Worm (Caenorhabditis elegans): ENCODE results near the gene efl-3.

efl-3 gene

ce11 chrII:8385561-8385960, 26.9 kb upstream of the efl-3 start:
- TF ChIP-seq crh-2 (tag; optimal IDR thresholded peaks at IDR 0.05) (no peak), unc-39 (tag; optimal IDR thresholded peaks at IDR 0.05) (no peak)

- no peak for TF ChIP-seq nhr-23 (tag; optimal IDR thresholded peaks at IDR 0.05)
- peak; percentile 13 for TF ChIP-seq sma-9 (GFP tag; optimal IDR thresholded peaks at IDR 0.05)
- no peak for TF ChIP-seq sma-9 (tag; optimal IDR thresholded peaks at IDR 0.05)
- peak; percentile 78 for TF ChIP-seq fos-1 (tag; optimal IDR thresholded peaks at IDR 0.05)
Observed at ce11 chrII:8386897-8387296, 25.6 kb upstream of the efl-3 start.

ce11 chrII:8388001-8388513, 24.4 kb upstream of the efl-3 start, which contains the start of gene drd-1:
TSS of gene drd-1 (plus strand) at chrII:8388051.
- TF ChIP-seq nhr-23 (tag; optimal IDR thresholded peaks at IDR 0.05) (no peak), nhr-6 (tag; optimal IDR thresholded peaks at IDR 0.05) (no peak), alr-1 (tag; optimal IDR thresholded peaks at IDR 0.05) (no peak), nhr-12 (tag; optimal IDR thresholded peaks at IDR 0.05) (no peak), unc-62 (GFP tag; optimal IDR thresholded peaks at IDR 0.05) (no peak), ztf-4 (tag; optimal IDR thresholded peaks at IDR 0.05) (no peak), lin-11 (tag; optimal IDR thresholded peaks at IDR 0.05) (no peak), skn-1 (tag; optimal IDR thresholded peaks at IDR 0.05) (peak; percentile 22), aly-2 (tag; optimal IDR thresholded peaks at IDR 0.05) (no peak), nhr-237 (tag; optimal IDR thresholded peaks at IDR 0.05) (no peak), crh-2 (tag; optimal IDR thresholded peaks at IDR 0.05) (peak; percentile 23), gmeb-1 (tag; optimal IDR thresholded peaks at IDR 0.05) (no peak), sma-9 (GFP tag; optimal IDR thresholded peaks at IDR 0.05) (peak; percentile 69), sma-9 (tag; optimal IDR thresholded peaks at IDR 0.05) (no peak), lin-39 (tag; optimal IDR thresholded peaks at IDR 0.05) (no peak), ZK546.5 (tag; optimal IDR thresholded peaks at IDR 0.05) (no peak), nhr-21 (tag; optimal IDR thresholded peaks at IDR 0.05) (no peak), nhr-77 (tag; optimal IDR thresholded peaks at IDR 0.05) (no peak), ceh-82 (tag; optimal IDR thresholded peaks at IDR 0.05) (no peak), ztf-1 (GFP tag; conservative IDR thresholded peaks at IDR 0.05) (no peak), ceh-16 (tag; optimal IDR thresholded peaks at IDR 0.05) (no peak), R02D3.7 (tag; optimal IDR thresholded peaks at IDR 0.05) (no peak), ztf-11 (tag; optimal IDR thresholded peaks at IDR 0.05) (no peak), dmd-4 (tag; optimal IDR thresholded peaks at IDR 0.05) (no peak), zag-1 (tag; optimal IDR thresholded peaks at IDR 0.05) (no peak), fos-1 (tag; optimal IDR thresholded peaks at IDR 0.05) (peak; percentile 91), elt-1 (tag; optimal IDR thresholded peaks at IDR 0.05) (no peak), egl-27 (tag; optimal IDR thresholded peaks at IDR 0.05) (no peak), mab-5 (tag; optimal IDR thresholded peaks at IDR 0.05) (no peak), snpc-4 (tag; optimal IDR thresholded peaks at IDR 0.05) (no peak), nhr-129 (tag; optimal IDR thresholded peaks at IDR 0.05) (no peak)

ce11 chrII:8390751-8391150, 21.7 kb upstream of the efl-3 start, which contains the start of gene F49E12.10:
TSS of gene F49E12.10 (plus strand) at chrII:8391051.
- TF ChIP-seq R02D3.7 (tag; optimal IDR thresholded peaks at IDR 0.05) (no peak), dmd-4 (tag; optimal IDR thresholded peaks at IDR 0.05) (no peak), fos-1 (tag; optimal IDR thresholded peaks at IDR 0.05) (peak; percentile 54), alr-1 (tag; optimal IDR thresholded peaks at IDR 0.05) (no peak), nhr-77 (tag; optimal IDR thresholded peaks at IDR 0.05) (no peak)

- no peak for TF ChIP-seq nhr-237 (tag; optimal IDR thresholded peaks at IDR 0.05)
- no peak for TF ChIP-seq blmp-1 (tag; optimal IDR thresholded peaks at IDR 0.05; ENCODE audit: insufficient read depth)
- peak; percentile 55 for TF ChIP-seq fos-1 (tag; optimal IDR thresholded peaks at IDR 0.05)
Observed at ce11 chrII:8392215-8392614, 20.3 kb upstream of the efl-3 start.

- TF ChIP-seq mbf-1 (tag; optimal IDR thresholded peaks at IDR 0.05): no peak
- TF ChIP-seq sma-3 (GFP tag; optimal IDR thresholded peaks at IDR 0.05): no peak
Observed at ce11 chrII:8394205-8394604, 18.3 kb upstream of the efl-3 start, which contains the start of gene F49E12.8. TSS of gene F49E12.8 (minus strand) at chrII:8394305.
